Worm (Caenorhabditis elegans): ENCODE data around the gene sdz-35.

- TF ChIP-seq snpc-4 (tag; optimal IDR thresholded peaks at IDR 0.05) (no peak), nhr-12 (tag; optimal IDR thresholded peaks at IDR 0.05) (no peak), sem-2 (GFP tag; optimal IDR thresholded peaks at IDR 0.05) (no peak), ztf-11 (tag; optimal IDR thresholded peaks at IDR 0.05) (no peak), mep-1 (tag; optimal IDR thresholded peaks at IDR 0.05) (no peak), nhr-237 (tag; optimal IDR thresholded peaks at IDR 0.05) (no peak), lin-13 (tag; optimal IDR thresholded peaks at IDR 0.05) (no peak), unc-39 (tag; optimal IDR thresholded peaks at IDR 0.05) (no peak), zip-8 (tag; optimal IDR thresholded peaks at IDR 0.05) (no peak), ces-1 (GFP tag; optimal IDR thresholded peaks at IDR 0.05) (no peak), unc-62 (GFP tag; optimal IDR thresholded peaks at IDR 0.05) (no peak), ceh-83 (GFP tag; optimal IDR thresholded peaks at IDR 0.05) (no peak), nhr-28 (tag; optimal IDR thresholded peaks at IDR 0.05) (no peak), mls-2 (tag; optimal IDR thresholded peaks at IDR 0.05) (no peak)
These were observed 12.1 kb upstream of the sdz-35 start, which contains the start of gene ZC239.22 for ce11 chrII:3220723-3221122.
